Fruit fly (Drosophila melanogaster): ENCODE data around the gene Sirup.

The Sirup gene

DNA sequence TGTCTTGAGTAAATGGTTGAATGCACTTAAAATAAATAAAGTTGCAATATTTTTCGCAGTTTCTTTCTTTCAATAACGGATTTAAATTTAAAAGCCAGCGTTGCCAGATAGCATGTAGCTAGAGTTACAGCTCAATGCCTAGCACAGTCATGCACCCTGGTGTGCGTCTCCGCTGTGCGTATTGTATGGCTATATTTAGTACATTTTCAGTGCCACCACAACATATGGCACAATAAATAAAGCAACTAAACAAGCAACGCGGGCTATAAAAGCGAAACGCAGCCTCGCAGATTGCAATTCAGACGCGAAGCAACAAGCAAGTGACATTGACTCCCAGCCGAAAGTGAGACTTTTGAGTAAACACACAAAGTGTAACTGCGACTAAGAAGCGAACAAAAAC lies at the start of gene Sirup:
Gene Sirup, plus strand, starts transcription at position 215 of the 400 bp plus-strand sequence.
- TF ChIP-seq woc (GFP tag; optimal IDR thresholded peaks at IDR 0.05) (no peak), Abd-B (GFP tag; optimal IDR thresholded peaks at IDR 0.05) (no peak), dsf (GFP tag; optimal IDR thresholded peaks at IDR 0.05; ENCODE audit: borderline replicate concordance) (no peak), h (GFP tag; optimal IDR thresholded peaks at IDR 0.05) (no peak), pan (optimal IDR thresholded peaks at IDR 0.05) (no peak), dmrt93B (GFP tag; optimal IDR thresholded peaks at IDR 0.05) (no peak), jim (GFP tag; optimal IDR thresholded peaks at IDR 0.05) (no peak), CG32264 (GFP tag; optimal IDR thresholded peaks at IDR 0.05) (no peak), usp (GFP tag; optimal IDR thresholded peaks at IDR 0.05) (no peak), GATAd (GFP tag; optimal IDR thresholded peaks at IDR 0.05) (no peak), Dif (GFP tag; optimal IDR thresholded peaks at IDR 0.05; ENCODE audit: partially characterized antibody) (peak; percentile 11), fru (GFP tag; optimal IDR thresholded peaks at IDR 0.05) (peak; percentile 32), N (GFP tag; optimal IDR thresholded peaks at IDR 0.05) (no peak), CrebA (GFP tag; optimal IDR thresholded peaks at IDR 0.05; ENCODE audit: borderline replicate concordance) (no peak), Hr78 (GFP tag; optimal IDR thresholded peaks at IDR 0.05) (no peak), br (GFP tag; optimal IDR thresholded peaks at IDR 0.05) (peak; percentile 21), psq (GFP tag; optimal IDR thresholded peaks at IDR 0.05) (no peak), tai (GFP tag; optimal IDR thresholded peaks at IDR 0.05) (peak; percentile 55), ey (GFP tag; optimal IDR thresholded peaks at IDR 0.05) (no peak), CG9705 (GFP tag; optimal IDR thresholded peaks at IDR 0.05) (no peak), sv (GFP tag; optimal IDR thresholded peaks at IDR 0.05) (no peak), Hnf4 (GFP tag; optimal IDR thresholded peaks at IDR 0.05) (peak; percentile 71), foxo (GFP tag; optimal IDR thresholded peaks at IDR 0.05) (peak in 1 of 2 experiments; percentile 19), rgr (GFP tag; optimal IDR thresholded peaks at IDR 0.05) (peak; percentile 43), sage (GFP tag; optimal IDR thresholded peaks at IDR 0.05) (no peak), Dfd (GFP tag; optimal IDR thresholded peaks at IDR 0.05) (no peak), brk (GFP tag; optimal IDR thresholded peaks at IDR 0.05) (no peak), Sp1 (GFP tag; optimal IDR thresholded peaks at IDR 0.05) (peak; percentile 54), OdsH (GFP tag; optimal IDR thresholded peaks at IDR 0.05) (peak; percentile 31), Myc (optimal IDR thresholded peaks at IDR 0.05) (peak; percentile 25), Rel (GFP tag; optimal IDR thresholded peaks at IDR 0.05) (no peak), Rel (tag; optimal IDR thresholded peaks at IDR 0.05) (peak; percentile 52)

DNA sequence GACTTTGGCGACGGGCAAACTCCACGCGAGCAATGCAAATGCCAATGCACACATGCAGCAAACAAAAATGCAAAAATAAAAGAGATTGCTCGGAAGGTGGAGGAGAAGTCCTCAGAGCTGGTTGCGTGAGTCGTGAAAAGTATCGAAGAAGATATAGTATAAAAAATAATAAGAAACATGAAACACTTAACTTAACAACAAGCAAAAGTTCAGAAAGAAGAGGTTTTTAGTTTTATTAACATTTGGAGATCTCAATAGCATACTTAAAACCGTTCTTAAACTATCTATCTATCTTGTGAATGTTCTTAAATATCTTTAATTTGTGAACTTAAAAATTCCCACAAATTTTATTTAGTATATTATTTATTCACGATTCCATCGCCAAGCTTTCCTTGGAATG lies 49.7 kb upstream of the Sirup start:
- TF ChIP-seq h (GFP tag; optimal IDR thresholded peaks at IDR 0.05) (no peak), rgr (GFP tag; optimal IDR thresholded peaks at IDR 0.05) (no peak), lola (GFP tag; optimal IDR thresholded peaks at IDR 0.05) (no peak), CrebA (GFP tag; optimal IDR thresholded peaks at IDR 0.05; ENCODE audit: borderline replicate concordance) (no peak), CG9705 (GFP tag; optimal IDR thresholded peaks at IDR 0.05) (no peak), CG32264 (GFP tag; optimal IDR thresholded peaks at IDR 0.05) (no peak), psq (GFP tag; optimal IDR thresholded peaks at IDR 0.05) (no peak), Hr78 (GFP tag; optimal IDR thresholded peaks at IDR 0.05) (no peak), pan (optimal IDR thresholded peaks at IDR 0.05) (no peak), foxo (GFP tag; optimal IDR thresholded peaks at IDR 0.05) (no peak), Sp1 (GFP tag; optimal IDR thresholded peaks at IDR 0.05) (no peak), Abd-B (GFP tag; optimal IDR thresholded peaks at IDR 0.05) (no peak), dl (GFP tag; optimal IDR thresholded peaks at IDR 0.05; ENCODE audit: insufficient read depth in 1 of 2, partially characterized antibody in 2 of 2) (no peak), Jra (GFP tag; optimal IDR thresholded peaks at IDR 0.05) (no peak), Mio (GFP tag; optimal IDR thresholded peaks at IDR 0.05) (no peak), ey (GFP tag; optimal IDR thresholded peaks at IDR 0.05) (no peak), brk (GFP tag; optimal IDR thresholded peaks at IDR 0.05) (no peak)

DNA sequence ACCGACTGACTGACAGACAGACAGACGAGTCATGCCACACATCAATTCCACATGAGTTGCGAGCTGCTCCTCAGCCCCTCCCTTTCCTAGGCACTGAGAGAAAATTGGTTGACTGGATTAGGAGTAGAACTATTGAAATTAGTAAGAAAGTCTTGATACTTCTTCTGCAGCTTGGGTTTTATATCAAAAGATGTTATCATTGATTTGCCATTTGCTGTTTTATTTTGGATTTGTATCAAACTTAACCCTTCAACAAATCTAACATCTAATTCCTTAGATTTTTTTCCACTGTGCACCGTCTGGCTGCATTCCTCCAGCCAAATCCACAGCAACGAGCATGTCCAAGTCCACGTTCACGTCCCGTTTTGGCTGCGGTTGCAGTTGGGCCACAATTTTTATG lies 48.9 kb upstream of the Sirup start:
- TF ChIP-seq N (GFP tag; optimal IDR thresholded peaks at IDR 0.05) (no peak), br (GFP tag; optimal IDR thresholded peaks at IDR 0.05) (no peak), OdsH (GFP tag; optimal IDR thresholded peaks at IDR 0.05) (no peak), Jra (GFP tag; optimal IDR thresholded peaks at IDR 0.05) (no peak), woc (GFP tag; optimal IDR thresholded peaks at IDR 0.05) (no peak), sv (GFP tag; optimal IDR thresholded peaks at IDR 0.05) (no peak), fru (GFP tag; optimal IDR thresholded peaks at IDR 0.05) (no peak), Hnf4 (GFP tag; optimal IDR thresholded peaks at IDR 0.05) (no peak), Hr78 (GFP tag; optimal IDR thresholded peaks at IDR 0.05) (no peak), GATAd (GFP tag; optimal IDR thresholded peaks at IDR 0.05) (no peak), rgr (GFP tag; optimal IDR thresholded peaks at IDR 0.05) (no peak), Myc (optimal IDR thresholded peaks at IDR 0.05) (no peak), tai (GFP tag; optimal IDR thresholded peaks at IDR 0.05) (no peak)

All from whole organism, wandering third instar larva.